Worm (Caenorhabditis elegans) whole organism, L3 larva: Measurements from ENCODE around the gene R10E8.3.

Experiments
- aly-2 ChIP-seq: fragments of 150-350 bp; optimal IDR thresholded peaks from 2 replicates; lab custom pipeline; 2014; ENCODE audit warnings: missing biosample characterization, missing genetic modification characterization
- ceh-16 ChIP-seq: sonication (generic microtip); optimal IDR thresholded peaks from 2 replicates; lab custom pipeline; 2017; ENCODE audit warnings: missing biosample characterization, missing genetic modification characterization
- ceh-9 ChIP-seq: sonication (generic microtip); optimal IDR thresholded peaks from 2 replicates; lab custom pipeline; 2018; ENCODE audit warnings: missing biosample characterization, missing genetic modification characterization
- daf-12 ChIP-seq: fragments of 150-350 bp; optimal IDR thresholded peaks from 2 replicates; lab custom pipeline; 2014; ENCODE audit warnings: missing biosample characterization, missing genetic modification reagents, missing genetic modification characterization
- egl-27 ChIP-seq: sonication (generic microtip); optimal IDR thresholded peaks from 4 replicates; lab custom pipeline; 2017; ENCODE audit warnings: missing biosample characterization, missing genetic modification reagents, missing genetic modification characterization
- egl-5 ChIP-seq: fragments of 150-350 bp; optimal IDR thresholded peaks from 2 replicates; lab custom pipeline; 2017; ENCODE audit warnings: missing biosample characterization, missing genetic modification reagents, missing genetic modification characterization, inconsistent platforms
- elt-2 ChIP-seq: sonication (generic microtip); optimal IDR thresholded peaks from 2 replicates; lab custom pipeline; 2016; ENCODE audit warnings: missing genetic modification reagents, mild to moderate bottlenecking, missing genetic modification characterization, missing compliant biosample characterization
- elt-3 ChIP-seq, 3 experiments: fragments of 150-350 bp in 1 of 3; sonication (generic microtip) in 2 of 3; optimal IDR thresholded peaks; 2 replicates in 2 of 3; 4 replicates in 1 of 3; lab custom pipeline; 2014 to 2017; ENCODE audit warnings: missing biosample characterization in 3 of 3, missing genetic modification characterization in 3 of 3
- eor-1 ChIP-seq, 2 experiments: fragments of 150-350 bp; optimal IDR thresholded peaks; 2 replicates each; lab custom pipeline; 2014 to 2018; ENCODE audit warnings: missing biosample characterization in 2 of 2, missing genetic modification characterization in 2 of 2
- fkh-10 ChIP-seq: sonication (generic microtip); optimal IDR thresholded peaks from 2 replicates; lab custom pipeline; 2017; ENCODE audit warnings: missing biosample characterization, missing genetic modification reagents, missing genetic modification characterization
- hmg-11 ChIP-seq: sonication (generic microtip); optimal IDR thresholded peaks from 2 replicates; lab custom pipeline; 2016; ENCODE audit warnings: missing genetic modification characterization, missing compliant biosample characterization
- jun-1 ChIP-seq: fragments of 150-350 bp; optimal IDR thresholded peaks from 2 replicates; lab custom pipeline; 2014; ENCODE audit warnings: missing biosample characterization, missing genetic modification reagents, missing genetic modification characterization
- lin-15B ChIP-seq: fragments of 150-350 bp; optimal IDR thresholded peaks from 2 replicates; lab custom pipeline; 2014; ENCODE audit warnings: missing biosample characterization, missing genetic modification characterization
- lsy-12 ChIP-seq: sonication (generic microtip); optimal IDR thresholded peaks from 2 replicates; lab custom pipeline; 2016; ENCODE audit warnings: mild to moderate bottlenecking, missing genetic modification characterization, missing compliant biosample characterization
- nfya-1 ChIP-seq: sonication (generic microtip); optimal IDR thresholded peaks from 2 replicates; lab custom pipeline; 2017; ENCODE audit warnings: missing genetic modification characterization, mild to moderate bottlenecking, missing compliant biosample characterization, antibody characterized with exemption, moderate library complexity; ENCODE audit not compliant: insufficient read depth
- nhr-237 ChIP-seq: fragments of 150-350 bp; optimal IDR thresholded peaks from 2 replicates; lab custom pipeline; 2014; ENCODE audit warnings: missing biosample characterization, missing genetic modification characterization
- nhr-25 ChIP-seq: sonication (generic microtip); optimal IDR thresholded peaks from 2 replicates; lab custom pipeline; 2017; ENCODE audit warnings: missing biosample characterization, missing genetic modification characterization
- nhr-28 ChIP-seq: fragments of 150-350 bp; optimal IDR thresholded peaks from 2 replicates; lab custom pipeline; 2014; ENCODE audit warnings: missing biosample characterization, missing genetic modification characterization
- nhr-43 ChIP-seq: sonication (generic microtip); optimal IDR thresholded peaks from 2 replicates; lab custom pipeline; 2016; ENCODE audit warnings: mild to moderate bottlenecking, missing genetic modification characterization, missing compliant biosample characterization; ENCODE audit not compliant: poor library complexity, severe bottlenecking
- nhr-76 ChIP-seq: fragments of 150-350 bp; sonication (generic microtip); optimal IDR thresholded peaks from 5 replicates; lab custom pipeline; 2014; ENCODE audit warnings: missing biosample characterization, missing genetic modification characterization
- pha-4 ChIP-seq: fragments of 150-350 bp; optimal IDR thresholded peaks from 2 replicates; lab custom pipeline; 2014; ENCODE audit warnings: missing biosample characterization, missing genetic modification reagents, missing genetic modification characterization
- pqm-1 ChIP-seq: fragments of 150-350 bp; optimal IDR thresholded peaks from 2 replicates; lab custom pipeline; 2017; ENCODE audit warnings: missing biosample characterization, missing genetic modification characterization, inconsistent platforms
- sea-2 ChIP-seq: fragments of 150-350 bp; sonication (generic microtip); optimal IDR thresholded peaks from 4 replicates; lab custom pipeline; 2014; ENCODE audit warnings: missing biosample characterization, missing genetic modification reagents, missing genetic modification characterization
- snpc-4 ChIP-seq: fragments of 150-350 bp; optimal IDR thresholded peaks from 2 replicates; lab custom pipeline; 2014; ENCODE audit warnings: missing biosample characterization, missing genetic modification characterization
- unc-39 ChIP-seq: sonication (generic microtip); optimal IDR thresholded peaks from 4 replicates; lab custom pipeline; 2017; ENCODE audit warnings: missing biosample characterization, missing genetic modification characterization
- zag-1 ChIP-seq: fragments of 150-350 bp; optimal IDR thresholded peaks from 2 replicates; lab custom pipeline; 2014; ENCODE audit warnings: missing biosample characterization, missing genetic modification characterization

Gene R10E8.3

DNA sequence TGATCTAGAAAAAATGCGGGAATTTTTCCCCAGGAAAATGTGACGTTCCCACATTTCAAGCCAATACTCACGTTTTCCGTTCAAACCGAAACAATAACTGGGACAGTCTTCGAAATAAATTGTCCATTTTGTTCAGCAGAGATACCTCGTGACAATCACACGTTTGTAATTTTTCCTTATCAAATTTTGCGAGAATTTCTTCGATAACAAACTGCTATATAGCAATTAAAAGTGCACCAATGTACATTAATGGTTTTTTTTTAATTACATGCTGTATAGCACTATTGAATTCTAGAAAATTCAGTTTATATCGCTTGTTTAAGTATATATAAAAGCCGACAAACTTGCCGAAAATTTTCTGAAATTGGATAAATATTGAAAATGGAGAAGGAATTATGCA is 29.7 kb upstream of the R10E8.3 start, which contains the start of gene R10E8.6:
TSS of gene R10E8.6 (minus strand) at position 154 of the 400 bp plus-strand sequence.
- no peak for TF ChIP-seq ceh-9 (tag; lab: Kevin White, UChicago)
- TF ChIP-seq snpc-4 (tag; lab: Kevin White, UChicago), result no peak
- no peak for TF ChIP-seq lsy-12 (tag; lab: Kevin White, UChicago)
- peak; percentile 21 for TF ChIP-seq jun-1 (tag; lab: Kevin White, UChicago)
- TF ChIP-seq elt-2, result peak; percentile 90
- TF ChIP-seq nhr-76, result no peak
- peak; percentile 70 for TF ChIP-seq pqm-1 (tag; lab: Kevin White, UChicago)
- TF ChIP-seq unc-39, result no peak
- TF ChIP-seq eor-1 (tag; optimal IDR thresholded peaks at IDR 0.05; lab: Kevin White, UChicago), result no peak

DNA sequence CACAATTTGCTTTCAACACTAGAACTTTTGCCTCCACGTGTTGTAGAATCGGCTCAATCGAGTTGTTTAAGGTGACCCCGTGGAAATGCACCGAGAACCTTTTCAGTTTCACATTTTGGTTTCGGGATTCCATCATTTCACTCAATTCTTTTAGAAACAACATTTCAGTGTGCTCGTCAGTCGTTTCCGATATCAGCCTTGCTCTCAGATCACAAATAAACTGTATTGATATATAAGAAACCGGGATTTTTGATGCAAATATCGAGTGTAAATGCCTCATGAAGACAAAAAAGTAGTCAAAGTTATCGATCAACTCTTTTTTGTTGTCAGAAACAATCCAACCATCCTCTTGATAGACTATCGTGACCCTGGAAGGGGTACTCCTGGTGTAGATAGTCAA is 28.9 kb upstream of the R10E8.3 start:
- no peak for TF ChIP-seq unc-39
- TF ChIP-seq hmg-11 (tag; lab: Kevin White, UChicago), result no peak
- TF ChIP-seq eor-1 (tag; optimal IDR thresholded peaks at IDR 0.05; lab: Kevin White, UChicago), result no peak
- TF ChIP-seq nfya-1 (tag; lab: Kevin White, UChicago), result no peak
- no peak for TF ChIP-seq aly-2 (tag; lab: Kevin White, UChicago)
- no peak for TF ChIP-seq egl-5 (tag; lab: Kevin White, UChicago)
- no peak for TF ChIP-seq sea-2 (GFP tag; lab: Kevin White, UChicago)
- TF ChIP-seq nhr-28 (tag; lab: Kevin White, UChicago), result no peak
- no peak for TF ChIP-seq zag-1
- no peak for TF ChIP-seq nhr-25 (tag; lab: Kevin White, UChicago)
- no peak for TF ChIP-seq daf-12 (tag; lab: Kevin White, UChicago)
- TF ChIP-seq nhr-237 (tag; lab: Kevin White, UChicago), result no peak

DNA sequence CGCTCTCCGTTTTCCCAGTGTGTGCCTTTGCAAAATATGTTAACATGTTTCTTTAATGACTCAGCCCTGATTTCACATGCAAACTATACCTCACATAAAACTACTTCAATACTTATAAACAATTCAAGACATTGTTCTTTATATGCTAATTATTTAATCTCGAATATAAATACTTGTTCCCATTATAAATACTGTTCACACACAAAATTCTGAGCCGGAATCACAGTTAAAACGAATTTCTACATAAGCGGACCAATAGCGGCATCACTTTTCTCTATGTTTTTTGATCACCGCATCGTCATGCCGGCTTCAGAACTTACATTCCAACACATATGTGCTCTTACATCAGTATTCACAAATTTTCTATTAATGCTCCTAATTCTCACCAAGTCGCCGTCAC is 17.9 kb upstream of the R10E8.3 start, which contains the start of gene R10E8.5:
TSS of gene R10E8.5 (plus strand) at position 301 of the 400 bp plus-strand sequence.
- no peak for TF ChIP-seq sea-2 (GFP tag; lab: Kevin White, UChicago)

DNA sequence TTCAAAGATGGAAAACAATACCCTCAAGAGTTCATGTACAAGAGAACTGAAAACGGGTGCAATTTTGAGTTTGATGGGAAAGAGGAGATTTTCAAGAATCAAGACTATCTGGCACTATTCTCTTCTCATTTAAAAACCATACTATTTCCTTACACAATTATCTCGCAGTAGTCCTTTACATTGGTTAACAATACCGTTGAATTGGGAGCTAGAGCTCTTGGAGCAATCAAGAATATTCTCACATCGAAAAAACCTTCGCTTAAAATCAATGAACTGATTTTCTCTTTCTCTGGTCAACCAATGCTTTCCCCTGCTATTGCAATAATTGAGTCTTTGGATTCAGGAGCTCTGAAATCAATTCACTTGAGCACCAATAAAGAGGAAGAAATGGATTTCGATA is 16.9 kb upstream of the R10E8.3 start, which contains the start of gene R10E8.2:
TSS of gene R10E8.2 (plus strand) at position 301 of the 400 bp plus-strand sequence.
- TF ChIP-seq sea-2 (GFP tag; lab: Kevin White, UChicago) (no peak), lsy-12 (tag; lab: Kevin White, UChicago) (no peak), nhr-237 (tag; lab: Kevin White, UChicago) (no peak), lin-15B (tag; lab: Kevin White, UChicago) (no peak), jun-1 (tag; lab: Kevin White, UChicago) (no peak)

DNA sequence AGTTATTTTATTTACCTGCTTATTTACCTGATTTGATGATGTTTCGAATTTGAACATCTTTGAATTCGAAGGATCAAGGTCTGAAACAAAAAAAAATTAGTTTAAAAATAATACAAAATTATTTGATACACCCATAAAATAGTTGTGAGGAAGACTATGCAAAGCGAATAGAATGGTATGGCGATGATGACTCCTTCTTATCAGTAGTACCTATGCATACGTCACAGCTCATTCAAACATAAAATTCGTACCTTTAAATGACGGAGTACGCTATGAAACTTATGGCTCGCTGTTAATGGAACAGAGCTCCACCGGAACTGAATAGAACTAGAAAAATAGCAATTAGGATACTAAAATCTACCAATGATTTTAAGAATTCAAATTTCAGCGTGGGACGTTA is 15.7 kb upstream of the R10E8.3 start, which contains the start of gene R10E8.1:
TSS of gene R10E8.1 (minus strand) at position 178 of the 400 bp plus-strand sequence.
- TF ChIP-seq egl-27 (tag; lab: Kevin White, UChicago) (no peak), elt-2 (peak; percentile 71), pqm-1 (tag; lab: Kevin White, UChicago) (peak; percentile 59)

DNA sequence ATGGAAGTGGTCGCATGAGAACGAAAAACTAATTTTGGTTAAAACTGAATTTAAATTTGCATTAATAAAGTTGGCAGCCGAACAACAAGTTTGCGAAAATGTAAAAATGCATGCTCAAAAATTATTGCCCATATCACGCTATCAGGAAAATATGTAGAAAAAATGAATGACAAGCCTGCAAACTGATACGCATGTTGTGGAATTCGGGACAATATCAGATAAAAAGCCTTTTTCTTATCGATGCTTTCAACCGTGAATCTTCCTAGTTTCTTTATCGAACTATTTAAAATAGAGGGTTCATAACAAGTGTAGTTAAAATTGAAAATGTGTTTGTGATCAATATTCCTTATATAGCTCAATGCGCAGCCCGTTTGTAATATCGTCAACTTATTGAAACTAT is 9.5 kb upstream of the R10E8.3 start:
- TF ChIP-seq pha-4 (tag; lab: Kevin White, UChicago) (no peak), nhr-43 (tag; lab: Kevin White, UChicago) (no peak), sea-2 (GFP tag; lab: Kevin White, UChicago) (no peak), jun-1 (tag; lab: Kevin White, UChicago) (peak; percentile 18), pqm-1 (tag; lab: Kevin White, UChicago) (peak; percentile 70), nfya-1 (tag; lab: Kevin White, UChicago) (no peak), elt-2 (peak; percentile 90), ceh-16 (no peak), unc-39 (no peak), fkh-10 (no peak), elt-3 (tag; optimal IDR thresholded peaks at IDR 0.05; lab: Kevin White, UChicago) (no peak)

DNA sequence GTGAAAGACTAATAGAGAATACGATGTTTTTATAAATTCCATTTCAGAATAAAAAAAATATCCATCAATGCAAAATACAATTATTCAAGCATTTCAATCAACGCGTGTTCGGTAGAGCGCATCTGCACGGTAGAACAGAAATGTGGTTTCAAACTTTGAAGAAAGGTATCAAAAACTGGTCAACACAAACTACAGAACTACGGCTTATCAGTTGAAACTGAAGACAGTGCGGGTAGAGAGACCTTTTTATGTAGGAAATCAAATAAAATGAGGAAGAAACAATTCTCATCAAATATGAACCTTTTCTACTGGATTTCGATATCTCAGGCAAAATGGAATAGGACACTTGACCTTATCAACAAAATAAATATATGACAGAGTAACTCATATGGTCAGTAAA is 7.8 kb upstream of the R10E8.3 start:
- TF ChIP-seq sea-2 (GFP tag; lab: Kevin White, UChicago) (no peak), elt-2 (peak; percentile 62), pqm-1 (tag; lab: Kevin White, UChicago) (peak; percentile 31)
